Worm (Caenorhabditis elegans) whole organism, L3 larva: ENCODE results near the gene ZK1037.6.

ENCODE experiments used
- ama-1 ChIP-seq: fragments of 150-350 bp; optimal IDR thresholded peaks from 2 replicates; lab custom pipeline; 2018
- ceh-82 ChIP-seq: fragments of 150-350 bp; optimal IDR thresholded peaks from 2 replicates; lab custom pipeline; 2014; ENCODE audit warnings: missing biosample characterization, missing genetic modification characterization
- egl-5 ChIP-seq: fragments of 150-350 bp; optimal IDR thresholded peaks from 2 replicates; lab custom pipeline; 2017; ENCODE audit warnings: missing biosample characterization, missing genetic modification reagents, missing genetic modification characterization, inconsistent platforms
- fkh-2 ChIP-seq: fragments of 150-350 bp; optimal IDR thresholded peaks from 2 replicates; lab custom pipeline; 2014; ENCODE audit warnings: missing biosample characterization, missing genetic modification reagents, missing genetic modification characterization
- jun-1 ChIP-seq: fragments of 150-350 bp; optimal IDR thresholded peaks from 2 replicates; lab custom pipeline; 2014; ENCODE audit warnings: missing biosample characterization, missing genetic modification reagents, missing genetic modification characterization
- lin-39 ChIP-seq: fragments of 150-350 bp; optimal IDR thresholded peaks from 2 replicates; lab custom pipeline; 2018; ENCODE audit warnings: missing biosample characterization, missing genetic modification reagents, missing genetic modification characterization
- nhr-11 ChIP-seq: fragments of 150-350 bp; optimal IDR thresholded peaks from 2 replicates; lab custom pipeline; 2014; ENCODE audit warnings: missing biosample characterization, missing genetic modification characterization
- nhr-28 ChIP-seq: fragments of 150-350 bp; optimal IDR thresholded peaks from 2 replicates; lab custom pipeline; 2014; ENCODE audit warnings: missing biosample characterization, missing genetic modification characterization
- nhr-67 ChIP-seq: fragments of 150-350 bp; optimal IDR thresholded peaks from 2 replicates; lab custom pipeline; 2014; ENCODE audit warnings: missing biosample characterization, missing genetic modification characterization
- nhr-76 ChIP-seq: fragments of 150-350 bp; sonication (generic microtip); optimal IDR thresholded peaks from 5 replicates; lab custom pipeline; 2014; ENCODE audit warnings: missing biosample characterization, missing genetic modification characterization
- nhr-77 ChIP-seq: fragments of 150-350 bp; optimal IDR thresholded peaks from 2 replicates; lab custom pipeline; 2014; ENCODE audit warnings: missing biosample characterization, missing genetic modification characterization
- tbx-2 ChIP-seq: sonication (generic microtip); optimal IDR thresholded peaks from 2 replicates; lab custom pipeline; 2016; ENCODE audit warnings: mild to moderate bottlenecking, missing genetic modification characterization, missing compliant biosample characterization
- zag-1 ChIP-seq: fragments of 150-350 bp; optimal IDR thresholded peaks from 2 replicates; lab custom pipeline; 2014; ENCODE audit warnings: missing biosample characterization, missing genetic modification characterization

DNA sequence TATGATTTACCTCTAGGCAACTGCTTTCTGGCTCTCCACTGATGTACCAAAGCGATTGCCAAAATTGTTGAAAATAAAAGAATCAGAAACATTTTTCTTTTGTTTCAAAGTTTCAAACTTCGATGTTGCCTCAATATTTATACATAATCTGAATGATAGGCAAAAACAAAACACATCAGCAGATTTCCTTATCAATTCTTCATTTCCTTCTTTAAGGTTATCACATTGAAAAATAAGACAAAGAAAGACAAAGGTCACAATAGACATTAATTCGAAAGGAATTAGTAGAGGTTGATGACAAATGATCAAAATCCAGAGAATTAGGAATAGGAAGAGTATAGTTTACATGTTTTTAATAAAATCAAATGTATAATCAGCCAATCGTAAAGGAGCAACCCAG, 36.6 kb downstream of the ZK1037.6 start, which contains the start of gene cyp-34A2:
- TF ChIP-seq egl-5 (tag; lab: Kevin White, UChicago) (no peak), zag-1 (tag; lab: Kevin White, UChicago) (no peak), nhr-67 (no peak), nhr-11 (tag; lab: Kevin White, UChicago) (no peak), fkh-2 (tag; lab: Kevin White, UChicago) (no peak), tbx-2 (no peak), nhr-77 (no peak), nhr-76 (tag; lab: Kevin White, UChicago) (no peak), nhr-28 (no peak), lin-39 (tag; lab: Kevin White, UChicago) (no peak), ceh-82 (tag; lab: Kevin White, UChicago) (no peak), ama-1 (lab: Kevin White, UChicago) (no peak), jun-1 (no peak)
